Worm (Caenorhabditis elegans) whole organism, late embryonic: Measurements from ENCODE around the gene apm-3.

Experiments
- ama-1 ChIP-seq: fragments of 150-350 bp; optimal IDR thresholded peaks from 2 replicates; lab custom pipeline; 2014
- ceh-19 ChIP-seq: fragments of 200-800 bp; sonication (Bioruptor generic); optimal IDR thresholded peaks from 2 replicates; lab custom pipeline; 2018; ENCODE audit warnings: mild to moderate bottlenecking, missing genetic modification characterization, missing compliant biosample characterization
- ceh-22 ChIP-seq: sonication (generic microtip); optimal IDR thresholded peaks from 2 replicates; lab custom pipeline; 2017; ENCODE audit warnings: missing biosample characterization, missing genetic modification characterization
- ceh-9 ChIP-seq: sonication (generic microtip); optimal IDR thresholded peaks from 2 replicates; lab custom pipeline; 2016; ENCODE audit warnings: mild to moderate bottlenecking, missing genetic modification characterization, inconsistent platforms, missing compliant biosample characterization
- dve-1 ChIP-seq: sonication (generic microtip); optimal IDR thresholded peaks from 2 replicates; lab custom pipeline; 2017; ENCODE audit warnings: antibody characterized with exemption, mild to moderate bottlenecking, missing genetic modification characterization, missing compliant biosample characterization
- fkh-10 ChIP-seq: fragments of 150-350 bp; optimal IDR thresholded peaks from 2 replicates; lab custom pipeline; 2014; ENCODE audit warnings: missing biosample characterization, missing genetic modification reagents, missing genetic modification characterization
- lin-11 ChIP-seq: fragments of 200-800 bp; sonication (Bioruptor generic); optimal IDR thresholded peaks from 2 replicates; lab custom pipeline; 2018; ENCODE audit warnings: mild to moderate bottlenecking, missing genetic modification characterization, missing compliant biosample characterization
- mec-3 ChIP-seq: sonication (generic microtip); optimal IDR thresholded peaks from 2 replicates; lab custom pipeline; 2016; ENCODE audit warnings: borderline replicate concordance, missing genetic modification characterization, missing compliant biosample characterization
- nhr-11 ChIP-seq: fragments of 150-350 bp; optimal IDR thresholded peaks from 2 replicates; lab custom pipeline; 2014; ENCODE audit warnings: missing biosample characterization, missing genetic modification characterization
- pax-1 ChIP-seq: fragments of 150-350 bp; optimal IDR thresholded peaks from 2 replicates; lab custom pipeline; 2014; ENCODE audit warnings: missing biosample characterization, missing genetic modification characterization
- pha-4 ChIP-seq: fragments of 150-350 bp; optimal IDR thresholded peaks from 2 replicates; lab custom pipeline; 2018; ENCODE audit warnings: missing biosample characterization, missing genetic modification reagents, missing genetic modification characterization
- pqm-1 ChIP-seq: sonication (generic microtip); optimal IDR thresholded peaks from 2 replicates; lab custom pipeline; 2016; ENCODE audit warnings: missing genetic modification characterization, missing compliant biosample characterization
- rnt-1 ChIP-seq: sonication (generic microtip); optimal IDR thresholded peaks from 2 replicates; lab custom pipeline; 2016; ENCODE audit warnings: missing genetic modification characterization, missing compliant biosample characterization

DNA sequence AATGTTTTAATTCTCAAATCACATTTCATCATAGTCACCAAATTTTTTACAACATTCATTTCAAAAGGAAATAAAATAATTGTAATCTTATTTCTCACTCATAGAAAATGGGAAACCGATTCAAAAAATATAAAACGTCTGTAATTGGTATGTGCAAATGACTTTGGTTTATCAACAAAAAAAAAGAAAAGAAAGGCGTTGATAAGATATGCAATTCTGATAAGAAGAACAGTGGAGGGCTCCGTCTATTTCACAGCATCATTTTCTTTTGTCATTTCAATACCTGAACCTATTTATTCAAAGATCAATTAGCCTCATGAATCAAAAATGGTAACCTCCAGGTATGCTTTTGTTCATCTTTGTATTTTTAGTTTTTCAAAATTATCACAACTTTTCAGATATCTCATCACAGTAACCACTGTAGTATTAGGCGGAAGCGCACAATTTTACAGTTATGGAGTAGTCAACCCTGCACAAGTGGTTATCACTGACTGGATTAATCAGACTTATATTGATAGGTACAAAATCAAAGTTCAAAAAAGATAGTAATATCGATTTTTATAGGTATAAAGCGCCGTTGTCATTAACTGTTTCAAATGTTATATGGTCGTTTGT is 16.4 kb upstream of the apm-3 start, which contains the start of gene F53H8.3:
- TF ChIP-seq pqm-1 (tag; lab: Kevin White, UChicago): no peak
- TF ChIP-seq ceh-19 (GFP tag; lab: Kevin White, UChicago): no peak
- no peak for TF ChIP-seq fkh-10
- TF ChIP-seq ama-1 (lab: Kevin White, UChicago): no peak
- TF ChIP-seq pha-4: no peak
- no peak for TF ChIP-seq ceh-22 (tag; lab: Kevin White, UChicago)
- TF ChIP-seq lin-11 (tag; lab: Kevin White, UChicago): no peak
- no peak for TF ChIP-seq nhr-11 (tag; lab: Kevin White, UChicago)
- no peak for TF ChIP-seq pax-1
- no peak for TF ChIP-seq rnt-1 (tag; lab: Kevin White, UChicago)
- no peak for TF ChIP-seq dve-1
- TF ChIP-seq mec-3: no peak
- no peak for TF ChIP-seq ceh-9 (tag; lab: Kevin White, UChicago)
